Worm (Caenorhabditis elegans) whole organism, L1 larva: ENCODE results near the gene R09E10.5.

Experiments
- C16A3.4 ChIP-seq: fragments of 150-350 bp; optimal IDR thresholded peaks from 2 replicates; lab custom pipeline; 2014; ENCODE audit warnings: missing biosample characterization, missing genetic modification characterization
- F16B12.6 ChIP-seq: fragments of 150-350 bp; optimal IDR thresholded peaks from 2 replicates; lab custom pipeline; 2014; ENCODE audit warnings: missing biosample characterization, missing genetic modification characterization
- alr-1 ChIP-seq: fragments of 200-800 bp; sonication (Bioruptor generic); optimal IDR thresholded peaks from 2 replicates; lab custom pipeline; 2018; ENCODE audit warnings: borderline replicate concordance, mild to moderate bottlenecking, missing genetic modification characterization, missing compliant biosample characterization
- ceh-82 ChIP-seq, 3 experiments: fragments of 150-350 bp in 1 of 3; sonication (generic microtip) in 2 of 3; optimal IDR thresholded peaks; 2 replicates each; lab custom pipeline; 2014 to 2017; ENCODE audit warnings: missing biosample characterization in 3 of 3, missing genetic modification characterization in 3 of 3
- ceh-88 ChIP-seq: fragments of 200-800 bp; sonication (Bioruptor generic); IDR thresholded peaks from 2 replicates; pipeline ENCODE4 v1.3.6; 2022; ENCODE audit warnings: missing genetic modification characterization, missing compliant biosample characterization
- efl-1 ChIP-seq, 4 experiments: fragments of 150-350 bp; optimal IDR thresholded peaks in 3 of 4; peaks in 1 of 4; 1 replicate in 1 of 4; 2 replicates in 3 of 4; lab custom pipeline; 2014; ENCODE audit warnings: missing biosample characterization in 2 of 4, missing genetic modification characterization in 2 of 4, missing genetic modification reagents in 2 of 4
- egl-13 ChIP-seq: sonication (generic microtip); optimal IDR thresholded peaks from 2 replicates; lab custom pipeline; 2016; ENCODE audit warnings: missing genotype, missing genetic modification reagents, missing genetic modification characterization, missing compliant biosample characterization
- elt-2 ChIP-seq: sonication (generic microtip); optimal IDR thresholded peaks from 2 replicates; lab custom pipeline; 2016; ENCODE audit warnings: missing genetic modification characterization, mild to moderate bottlenecking, inconsistent platforms, missing compliant biosample characterization, missing genetic modification reagents
- elt-3 ChIP-seq, 6 experiments: fragments of 150-350 bp in 1 of 6; sonication (generic microtip); optimal IDR thresholded peaks; 2 replicates each; lab custom pipeline; 2017 to 2018; ENCODE audit warnings: missing biosample characterization in 6 of 6, missing genetic modification characterization in 6 of 6, inconsistent platforms in 1 of 6
- fkh-4 ChIP-seq: sonication (generic microtip); optimal IDR thresholded peaks from 2 replicates; lab custom pipeline; 2016; ENCODE audit warnings: missing compliant biosample characterization, missing genetic modification characterization, borderline replicate concordance
- fkh-8 ChIP-seq: sonication (generic microtip); optimal IDR thresholded peaks from 2 replicates; lab custom pipeline; 2016; ENCODE audit warnings: mild to moderate bottlenecking, missing genetic modification characterization, missing compliant biosample characterization
- grh-1 ChIP-seq: fragments of 200-800 bp; sonication (Bioruptor generic); IDR thresholded peaks from 2 replicates; pipeline ENCODE4 v1.3.6; 2022; ENCODE audit warnings: missing genetic modification reagents, missing genetic modification characterization, missing compliant biosample characterization
- isw-1 ChIP-seq: fragments of 200-800 bp; sonication (Bioruptor generic); IDR thresholded peaks from 2 replicates; pipeline ENCODE4 v1.3.6; 2022; ENCODE audit warnings: missing genetic modification characterization, missing compliant biosample characterization
- lin-35 ChIP-seq, 2 experiments: fragments of 150-350 bp; optimal IDR thresholded peaks; 2 replicates each; lab custom pipeline; 2014; ENCODE audit warnings: missing biosample characterization in 2 of 2, missing genetic modification characterization in 2 of 2, missing genetic modification reagents in 2 of 2
- mep-1 ChIP-seq: fragments of 150-350 bp; optimal IDR thresholded peaks from 2 replicates; lab custom pipeline; 2014; ENCODE audit warnings: missing biosample characterization, missing genetic modification characterization
- nhr-19 ChIP-seq: fragments of 200-800 bp; sonication (Bioruptor generic); conservative IDR thresholded peaks from 2 replicates; pipeline ENCODE4 v1.3.6; 2022; ENCODE audit warnings: missing genetic modification characterization, missing compliant biosample characterization
- nhr-20 ChIP-seq: sonication (generic microtip); optimal IDR thresholded peaks from 2 replicates; lab custom pipeline; 2016; ENCODE audit warnings: mild to moderate bottlenecking, missing genetic modification characterization, missing compliant biosample characterization
- nhr-77 ChIP-seq: fragments of 150-350 bp; optimal IDR thresholded peaks from 2 replicates; lab custom pipeline; 2014; ENCODE audit warnings: missing biosample characterization, missing genetic modification characterization
- nhr-85 ChIP-seq: sonication (generic microtip); peaks from one replicate; lab custom pipeline; 2016; ENCODE audit warnings: missing genetic modification characterization, inconsistent platforms, missing compliant biosample characterization
- skn-1 ChIP-seq: fragments of 150-350 bp; optimal IDR thresholded peaks from 2 replicates; lab custom pipeline; 2014; ENCODE audit warnings: missing biosample characterization, missing genetic modification characterization
- snpc-4 ChIP-seq: fragments of 150-350 bp; optimal IDR thresholded peaks from 2 replicates; lab custom pipeline; 2014; ENCODE audit warnings: missing biosample characterization, missing genetic modification characterization
- sox-4 ChIP-seq: sonication (generic microtip); optimal IDR thresholded peaks from 2 replicates; lab custom pipeline; 2016; ENCODE audit warnings: missing genetic modification characterization, missing compliant biosample characterization
- sup-37 ChIP-seq: fragments of 200-800 bp; sonication (Bioruptor generic); optimal IDR thresholded peaks from 2 replicates; lab custom pipeline; 2018; ENCODE audit warnings: mild to moderate bottlenecking, missing genetic modification characterization, missing compliant biosample characterization
- unc-30 ChIP-seq: sonication (generic microtip); optimal IDR thresholded peaks from 2 replicates; lab custom pipeline; 2017; ENCODE audit warnings: missing biosample characterization, missing genetic modification characterization
- unc-86 ChIP-seq: sonication (generic microtip); optimal IDR thresholded peaks from 2 replicates; lab custom pipeline; 2016; ENCODE audit warnings: missing genetic modification characterization, missing compliant biosample characterization
- unc-98 ChIP-seq: fragments of 200-800 bp; sonication (Bioruptor generic); IDR thresholded peaks from 2 replicates; pipeline ENCODE4 v1.3.6; 2022; ENCODE audit warnings: missing genetic modification characterization, missing compliant biosample characterization
- vab-15 ChIP-seq: sonication (generic microtip); optimal IDR thresholded peaks from 2 replicates; lab custom pipeline; 2017; ENCODE audit warnings: missing genotype, mild to moderate bottlenecking, missing genetic modification characterization, missing compliant biosample characterization
- zip-4 ChIP-seq: fragments of 200-800 bp; sonication (Bioruptor generic); optimal IDR thresholded peaks from 2 replicates; lab custom pipeline; 2018; ENCODE audit warnings: mild to moderate bottlenecking, missing genetic modification characterization, moderate library complexity, missing compliant biosample characterization
- ztf-11 ChIP-seq, 2 experiments: sonication (generic microtip); optimal IDR thresholded peaks; 2 replicates each; lab custom pipeline; 2016 to 2017; ENCODE audit warnings: missing genetic modification characterization in 2 of 2, missing biosample characterization in 1 of 2, missing compliant biosample characterization in 1 of 2
- ztf-4 ChIP-seq: fragments of 150-350 bp; optimal IDR thresholded peaks from 2 replicates; lab custom pipeline; 2014; ENCODE audit warnings: missing biosample characterization, missing genetic modification characterization

R09E10.5 gene

DNA sequence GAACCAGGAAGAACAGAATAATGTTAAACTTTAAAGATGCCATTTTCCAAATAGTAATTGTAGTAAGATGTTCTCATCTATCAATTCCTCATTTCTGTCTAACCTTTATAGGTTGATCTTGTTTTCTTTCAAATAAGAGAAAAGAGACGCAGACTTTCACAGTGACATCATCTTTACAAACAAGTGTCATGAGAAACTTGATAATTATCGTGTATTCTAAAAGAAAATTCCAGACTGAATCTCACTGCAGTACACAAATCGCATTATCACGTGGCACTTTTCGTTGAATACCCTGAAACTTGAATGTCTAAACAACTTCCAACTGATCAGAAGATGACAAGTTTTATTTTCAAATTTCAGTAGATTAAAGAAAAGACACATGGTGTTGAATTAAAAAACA, 7.0 kb downstream of the R09E10.5 start, which contains the start of gene R09E10.13:
Gene R09E10.13 (minus strand): TSS at position 61 of the 400 bp plus-strand sequence.
- TF ChIP-seq lin-35 (GFP tag; optimal IDR thresholded peaks at IDR 0.05; lab: Kevin White, UChicago) (peak in 1 of 2 experiments; percentile 43), nhr-19 (GFP tag; lab: Robert Waterston, UW) (peak; percentile 27; the same call in 1 of the 2 replicates), nhr-77 (tag; lab: Kevin White, UChicago) (no peak), snpc-4 (tag; lab: Kevin White, UChicago) (no peak), efl-1 (optimal IDR thresholded peaks at IDR 0.05; lab: Kevin White, UChicago) (no peak), efl-1 (GFP tag; optimal IDR thresholded peaks at IDR 0.05 in 1 of 2; lab: Kevin White, UChicago) (peak in 1 of 2 experiments; percentile 36), nhr-20 (peak; percentile 33), unc-30 (tag; lab: Kevin White, UChicago) (no peak), mep-1 (no peak), nhr-85 (peak; percentile 81)

DNA sequence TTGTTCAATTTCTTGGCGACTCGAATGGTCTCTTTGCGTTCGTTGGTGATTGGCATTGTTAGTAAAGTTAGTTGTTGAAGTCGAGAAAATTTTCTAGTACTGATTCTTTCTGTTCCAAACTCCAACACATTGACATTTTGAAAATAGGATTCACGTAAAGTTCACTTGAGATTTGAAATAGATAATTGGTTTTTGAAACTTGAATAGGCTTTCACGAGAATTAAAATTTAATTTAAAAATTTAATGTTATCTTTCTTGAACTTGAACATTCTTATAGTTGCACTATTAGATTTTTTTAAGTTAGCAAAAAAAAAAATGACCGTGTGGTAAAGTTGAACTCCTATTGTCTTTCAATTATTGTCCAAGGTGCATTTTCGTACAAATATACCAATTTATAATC, 8.1 kb downstream of the R09E10.5 start, which contains the start of gene R09E10.6:
Gene R09E10.6 (minus strand): TSS at position 101 of the 400 bp plus-strand sequence.
- TF ChIP-seq ztf-4: no peak
- no peak for TF ChIP-seq isw-1 (GFP tag; lab: Robert Waterston, UW)
- no peak for TF ChIP-seq skn-1 (tag; lab: Kevin White, UChicago)
- TF ChIP-seq elt-3 (tag; optimal IDR thresholded peaks at IDR 0.05; lab: Kevin White, UChicago): no peak
- TF ChIP-seq C16A3.4: no peak
- no peak for TF ChIP-seq zip-4 (GFP tag; lab: Kevin White, UChicago)

DNA sequence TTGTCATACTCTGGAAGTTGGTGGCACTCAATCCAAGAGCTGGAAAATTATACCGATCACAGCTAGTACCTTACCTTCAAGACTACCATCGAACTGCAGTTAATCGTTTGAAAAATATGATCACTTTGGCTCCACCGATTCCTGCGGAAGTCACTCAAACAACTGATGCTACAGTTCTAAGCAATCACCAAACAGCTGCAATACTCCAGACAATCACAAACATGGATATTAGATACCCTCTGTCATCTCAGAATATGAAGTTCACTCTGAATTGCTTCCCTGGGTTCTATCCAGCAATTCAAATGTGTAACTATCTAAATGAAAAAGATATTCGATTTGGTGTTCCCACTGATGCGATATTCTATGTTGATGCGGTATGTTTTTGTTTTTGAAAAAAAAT, 13.5 kb downstream of the R09E10.5 start:
- TF ChIP-seq grh-1 (GFP tag; lab: Robert Waterston, UW) (no peak), isw-1 (GFP tag; lab: Robert Waterston, UW) (no peak), skn-1 (tag; lab: Kevin White, UChicago) (no peak), unc-86 (tag; lab: Kevin White, UChicago) (no peak), elt-3 (tag; optimal IDR thresholded peaks at IDR 0.05; lab: Kevin White, UChicago) (no peak), elt-2 (tag; lab: Kevin White, UChicago) (no peak), ceh-82 (tag; optimal IDR thresholded peaks at IDR 0.05; lab: Kevin White, UChicago) (no peak), fkh-4 (tag; lab: Kevin White, UChicago) (no peak)

DNA sequence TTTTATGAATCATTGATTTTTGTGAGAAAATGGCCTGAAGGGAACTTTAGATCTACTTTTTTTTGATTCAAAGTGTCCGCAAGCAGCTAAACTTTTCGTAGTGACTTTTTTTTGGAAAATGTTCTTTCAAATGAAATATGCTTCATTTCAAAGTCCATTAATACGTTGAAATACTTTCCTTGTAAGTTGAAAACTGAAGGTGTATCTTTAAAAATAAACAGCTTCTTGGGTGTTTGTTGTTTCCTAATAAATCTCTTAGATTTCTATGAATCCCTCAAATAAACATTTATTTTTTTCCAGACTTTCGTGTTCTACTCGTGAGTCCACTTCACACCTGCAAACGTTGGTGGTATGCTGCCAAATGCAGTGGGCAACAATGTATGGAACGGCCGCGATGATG, 15.4 kb downstream of the R09E10.5 start, which contains the start of gene ebax-1:
Gene ebax-1 (plus strand): TSS at position 301 of the 400 bp plus-strand sequence.
- TF ChIP-seq unc-86 (tag; lab: Kevin White, UChicago): no peak
- no peak for TF ChIP-seq elt-2 (tag; lab: Kevin White, UChicago)
- no peak for TF ChIP-seq egl-13
- no peak for TF ChIP-seq ztf-11 (tag; optimal IDR thresholded peaks at IDR 0.05; lab: Kevin White, UChicago)
- TF ChIP-seq unc-98 (GFP tag; lab: Robert Waterston, UW): no peak

DNA sequence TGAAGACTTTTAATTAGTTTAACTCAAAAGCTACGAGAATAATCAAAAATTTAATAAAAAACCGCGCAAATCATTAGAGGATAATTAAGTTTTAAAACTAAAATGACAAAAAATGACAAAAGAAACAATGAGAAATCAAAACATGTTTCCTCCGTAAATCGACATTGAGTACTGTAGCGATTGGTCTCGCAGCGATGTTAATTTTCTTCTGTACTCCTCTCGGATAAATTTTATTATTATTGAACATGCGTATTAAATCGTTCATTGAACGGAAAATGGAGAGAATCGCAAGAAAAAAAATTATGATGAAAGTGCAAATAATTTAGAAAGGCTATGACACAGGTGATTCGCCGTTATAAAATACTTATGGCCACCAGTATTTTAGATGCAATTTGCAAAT, 16.8 kb downstream of the R09E10.5 start:
- TF ChIP-seq ceh-88 (GFP tag; lab: Robert Waterston, UW) (no peak), vab-15 (tag; lab: Kevin White, UChicago) (no peak), fkh-8 (tag; lab: Kevin White, UChicago) (no peak), sup-37 (GFP tag; lab: Kevin White, UChicago) (no peak), sox-4 (no peak), alr-1 (tag; lab: Kevin White, UChicago) (no peak), ztf-11 (tag; optimal IDR thresholded peaks at IDR 0.05; lab: Kevin White, UChicago) (no peak), F16B12.6 (tag; lab: Kevin White, UChicago) (no peak), nhr-77 (tag; lab: Kevin White, UChicago) (no peak), zip-4 (GFP tag; lab: Kevin White, UChicago) (no peak), elt-2 (tag; lab: Kevin White, UChicago) (no peak), fkh-4 (tag; lab: Kevin White, UChicago) (no peak), efl-1 (optimal IDR thresholded peaks at IDR 0.05; lab: Kevin White, UChicago) (no peak), efl-1 (GFP tag; optimal IDR thresholded peaks at IDR 0.05 in 1 of 2; lab: Kevin White, UChicago) (no peak)
